Worm (Caenorhabditis elegans) whole organism, L3 larva: Measurements from ENCODE around the gene K12D12.4.
A peak's percentile ranks its signal among the peaks of the same experiment; 100 is the strongest.

ENCODE experiments used
- ZK546.5 ChIP-seq: sonication (generic microtip); optimal IDR thresholded peaks from 2 replicates; lab custom pipeline; 2017; ENCODE audit warnings: missing biosample characterization, missing genetic modification characterization
- ama-1 ChIP-seq: fragments of 150-350 bp; optimal IDR thresholded peaks from 2 replicates; lab custom pipeline; 2018
- ceh-16 ChIP-seq: sonication (generic microtip); optimal IDR thresholded peaks from 2 replicates; lab custom pipeline; 2017; ENCODE audit warnings: missing biosample characterization, missing genetic modification characterization
- ceh-28 ChIP-seq: fragments of 150-350 bp; optimal IDR thresholded peaks from 2 replicates; lab custom pipeline; 2014; ENCODE audit warnings: missing biosample characterization, missing genetic modification reagents, missing genetic modification characterization
- ceh-82 ChIP-seq: fragments of 150-350 bp; optimal IDR thresholded peaks from 2 replicates; lab custom pipeline; 2014; ENCODE audit warnings: missing biosample characterization, missing genetic modification characterization
- ceh-9 ChIP-seq: sonication (generic microtip); optimal IDR thresholded peaks from 2 replicates; lab custom pipeline; 2018; ENCODE audit warnings: missing biosample characterization, missing genetic modification characterization
- egl-27 ChIP-seq: sonication (generic microtip); optimal IDR thresholded peaks from 4 replicates; lab custom pipeline; 2017; ENCODE audit warnings: missing biosample characterization, missing genetic modification reagents, missing genetic modification characterization
- egl-5 ChIP-seq: fragments of 150-350 bp; optimal IDR thresholded peaks from 2 replicates; lab custom pipeline; 2017; ENCODE audit warnings: missing biosample characterization, missing genetic modification reagents, missing genetic modification characterization, inconsistent platforms
- elt-1 ChIP-seq: fragments of 150-350 bp; optimal IDR thresholded peaks from 2 replicates; lab custom pipeline; 2014; ENCODE audit warnings: missing biosample characterization, missing genetic modification characterization
- elt-2 ChIP-seq: sonication (generic microtip); optimal IDR thresholded peaks from 2 replicates; lab custom pipeline; 2016; ENCODE audit warnings: missing genetic modification reagents, mild to moderate bottlenecking, missing genetic modification characterization, missing compliant biosample characterization
- eor-1 ChIP-seq, 2 experiments: fragments of 150-350 bp; optimal IDR thresholded peaks; 2 replicates each; lab custom pipeline; 2014 to 2018; ENCODE audit warnings: missing biosample characterization in 2 of 2, missing genetic modification characterization in 2 of 2
- hmg-11 ChIP-seq: sonication (generic microtip); optimal IDR thresholded peaks from 2 replicates; lab custom pipeline; 2016; ENCODE audit warnings: missing genetic modification characterization, missing compliant biosample characterization
- lin-15B ChIP-seq: fragments of 150-350 bp; optimal IDR thresholded peaks from 2 replicates; lab custom pipeline; 2014; ENCODE audit warnings: missing biosample characterization, missing genetic modification characterization
- lin-39 ChIP-seq: fragments of 150-350 bp; optimal IDR thresholded peaks from 2 replicates; lab custom pipeline; 2018; ENCODE audit warnings: missing biosample characterization, missing genetic modification reagents, missing genetic modification characterization
- lsy-12 ChIP-seq: sonication (generic microtip); optimal IDR thresholded peaks from 2 replicates; lab custom pipeline; 2016; ENCODE audit warnings: mild to moderate bottlenecking, missing genetic modification characterization, missing compliant biosample characterization
- nfya-1 ChIP-seq: sonication (generic microtip); optimal IDR thresholded peaks from 2 replicates; lab custom pipeline; 2017; ENCODE audit warnings: missing genetic modification characterization, mild to moderate bottlenecking, missing compliant biosample characterization, antibody characterized with exemption, moderate library complexity; ENCODE audit not compliant: insufficient read depth
- nhr-11 ChIP-seq: fragments of 150-350 bp; optimal IDR thresholded peaks from 2 replicates; lab custom pipeline; 2014; ENCODE audit warnings: missing biosample characterization, missing genetic modification characterization
- nhr-12 ChIP-seq: fragments of 150-350 bp; optimal IDR thresholded peaks from 2 replicates; lab custom pipeline; 2014; ENCODE audit warnings: missing biosample characterization, missing genetic modification characterization
- nhr-23 ChIP-seq: fragments of 150-350 bp; optimal IDR thresholded peaks from 2 replicates; lab custom pipeline; 2014; ENCODE audit warnings: missing biosample characterization, missing genetic modification reagents, missing genetic modification characterization
- nhr-237 ChIP-seq: fragments of 150-350 bp; optimal IDR thresholded peaks from 2 replicates; lab custom pipeline; 2014; ENCODE audit warnings: missing biosample characterization, missing genetic modification characterization
- nhr-25 ChIP-seq: sonication (generic microtip); optimal IDR thresholded peaks from 2 replicates; lab custom pipeline; 2017; ENCODE audit warnings: missing biosample characterization, missing genetic modification characterization
- nhr-28 ChIP-seq: fragments of 150-350 bp; optimal IDR thresholded peaks from 2 replicates; lab custom pipeline; 2014; ENCODE audit warnings: missing biosample characterization, missing genetic modification characterization
- nhr-43 ChIP-seq: sonication (generic microtip); optimal IDR thresholded peaks from 2 replicates; lab custom pipeline; 2016; ENCODE audit warnings: mild to moderate bottlenecking, missing genetic modification characterization, missing compliant biosample characterization; ENCODE audit not compliant: poor library complexity, severe bottlenecking
- nhr-77 ChIP-seq: fragments of 150-350 bp; optimal IDR thresholded peaks from 2 replicates; lab custom pipeline; 2014; ENCODE audit warnings: missing biosample characterization, missing genetic modification characterization
- pha-4 ChIP-seq: fragments of 150-350 bp; optimal IDR thresholded peaks from 2 replicates; lab custom pipeline; 2014; ENCODE audit warnings: missing biosample characterization, missing genetic modification reagents, missing genetic modification characterization
- pqm-1 ChIP-seq: fragments of 150-350 bp; optimal IDR thresholded peaks from 2 replicates; lab custom pipeline; 2017; ENCODE audit warnings: missing biosample characterization, missing genetic modification characterization, inconsistent platforms
- sea-2 ChIP-seq: fragments of 150-350 bp; sonication (generic microtip); optimal IDR thresholded peaks from 4 replicates; lab custom pipeline; 2014; ENCODE audit warnings: missing biosample characterization, missing genetic modification reagents, missing genetic modification characterization
- snpc-4 ChIP-seq: fragments of 150-350 bp; optimal IDR thresholded peaks from 2 replicates; lab custom pipeline; 2014; ENCODE audit warnings: missing biosample characterization, missing genetic modification characterization
- tbx-2 ChIP-seq: sonication (generic microtip); optimal IDR thresholded peaks from 2 replicates; lab custom pipeline; 2016; ENCODE audit warnings: mild to moderate bottlenecking, missing genetic modification characterization, missing compliant biosample characterization
- unc-39 ChIP-seq: sonication (generic microtip); optimal IDR thresholded peaks from 4 replicates; lab custom pipeline; 2017; ENCODE audit warnings: missing biosample characterization, missing genetic modification characterization
- zag-1 ChIP-seq: fragments of 150-350 bp; optimal IDR thresholded peaks from 2 replicates; lab custom pipeline; 2014; ENCODE audit warnings: missing biosample characterization, missing genetic modification characterization
- ztf-11 ChIP-seq: fragments of 150-350 bp; optimal IDR thresholded peaks from 2 replicates; lab custom pipeline; 2014; ENCODE audit warnings: missing biosample characterization, missing genetic modification characterization
- ztf-4 ChIP-seq: fragments of 150-350 bp; optimal IDR thresholded peaks from 2 replicates; lab custom pipeline; 2014; ENCODE audit warnings: missing biosample characterization, missing genetic modification characterization

The K12D12.4 gene

ce11 chrII:11835208-11835607 is 30.3 kb downstream of the K12D12.4 start, which contains the start of gene T27D12.6:
TSS of gene T27D12.6 (plus strand) at chrII:11835508.
- TF ChIP-seq nhr-23 (tag; lab: Kevin White, UChicago), result no peak
- no peak for TF ChIP-seq egl-27 (tag; lab: Kevin White, UChicago)
- TF ChIP-seq nfya-1, result no peak
- no peak for TF ChIP-seq eor-1 (tag; optimal IDR thresholded peaks at IDR 0.05; lab: Kevin White, UChicago)
- TF ChIP-seq lin-39 (tag; lab: Kevin White, UChicago), result no peak
- TF ChIP-seq nhr-77 (tag; lab: Kevin White, UChicago), result no peak
- TF ChIP-seq sea-2 (GFP tag; lab: Kevin White, UChicago), result no peak

- TF ChIP-seq ztf-11 (no peak), sea-2 (GFP tag; lab: Kevin White, UChicago) (no peak), ZK546.5 (tag; lab: Kevin White, UChicago) (no peak), lsy-12 (no peak), lin-39 (tag; lab: Kevin White, UChicago) (no peak), ztf-4 (tag; lab: Kevin White, UChicago) (no peak)
These were observed 33.1 kb downstream of the K12D12.4 start, which contains the start of gene clec-144 for ce11 chrII:11832475-11832874. TSS of gene clec-144 (minus strand) at chrII:11832575.

ce11 chrII:11830601-11831000 is 34.9 kb downstream of the K12D12.4 start:
- TF ChIP-seq ztf-4 (tag; lab: Kevin White, UChicago) (no peak), ceh-9 (tag; lab: Kevin White, UChicago) (no peak), snpc-4 (tag; lab: Kevin White, UChicago) (peak; percentile 33), nhr-25 (tag; lab: Kevin White, UChicago) (peak; percentile 7), hmg-11 (tag; lab: Kevin White, UChicago) (no peak), lin-39 (tag; lab: Kevin White, UChicago) (no peak), pqm-1 (no peak), nhr-23 (tag; lab: Kevin White, UChicago) (peak; percentile 4), ceh-82 (tag; lab: Kevin White, UChicago) (no peak), nhr-28 (tag; lab: Kevin White, UChicago) (no peak), pha-4 (tag; lab: Kevin White, UChicago) (peak; percentile 79), nhr-237 (tag; lab: Kevin White, UChicago) (no peak), zag-1 (no peak), lin-15B (peak; percentile 15), elt-2 (tag; lab: Kevin White, UChicago) (peak; percentile 13)

ce11 chrII:11829920-11830319 is 35.6 kb downstream of the K12D12.4 start, which contains the start of gene pes-5:
TSS of gene pes-5 (minus strand) at chrII:11830020.
- no peak for TF ChIP-seq tbx-2 (tag; lab: Kevin White, UChicago)
- TF ChIP-seq nhr-12 (tag; lab: Kevin White, UChicago), result no peak
- TF ChIP-seq ceh-9 (tag; lab: Kevin White, UChicago), result no peak

- TF ChIP-seq unc-39 (tag; lab: Kevin White, UChicago) (no peak), nhr-77 (tag; lab: Kevin White, UChicago) (no peak), nhr-25 (tag; lab: Kevin White, UChicago) (no peak), eor-1 (tag; optimal IDR thresholded peaks at IDR 0.05; lab: Kevin White, UChicago) (no peak), ceh-28 (tag; lab: Kevin White, UChicago) (no peak), egl-5 (tag; lab: Kevin White, UChicago) (no peak), nfya-1 (no peak), elt-2 (tag; lab: Kevin White, UChicago) (no peak), nhr-11 (tag; lab: Kevin White, UChicago) (no peak), nhr-43 (no peak), ceh-9 (tag; lab: Kevin White, UChicago) (no peak), nhr-237 (tag; lab: Kevin White, UChicago) (no peak), nhr-28 (tag; lab: Kevin White, UChicago) (no peak), ceh-82 (tag; lab: Kevin White, UChicago) (no peak), ama-1 (no peak), tbx-2 (tag; lab: Kevin White, UChicago) (no peak), elt-1 (tag; lab: Kevin White, UChicago) (no peak), ceh-16 (tag; lab: Kevin White, UChicago) (no peak), ZK546.5 (tag; lab: Kevin White, UChicago) (no peak)
These were observed 41.8 kb downstream of the K12D12.4 start, which contains the start of gene Y6D1A.1 for ce11 chrII:11823566-11824308. TSS of gene Y6D1A.1 (minus strand) at chrII:11823616.
